Fruit fly (Drosophila melanogaster) whole organism, embryonic: Measurements from ENCODE around the gene KdelR.

ENCODE experiments used
- Abd-B ChIP-seq: fragments of 200-800 bp; sonication (Bioruptor generic); optimal IDR thresholded peaks from 2 replicates; lab custom pipeline; 2018; ENCODE audit warnings: missing biosample characterization, mild to moderate bottlenecking, missing genetic modification characterization, moderate library complexity
- CG1024 ChIP-seq: fragments of 200-800 bp; sonication (Bioruptor generic); IDR thresholded peaks from 2 replicates; pipeline ENCODE4 v1.3.6; 2022; ENCODE audit warnings: missing biosample characterization, missing genetic modification characterization
- CG10565 ChIP-seq: fragments of 200-800 bp; sonication (Bioruptor generic); optimal IDR thresholded peaks from 3 replicates; lab custom pipeline; 2016; ENCODE audit warnings: missing biosample characterization, mild to moderate bottlenecking, missing genetic modification characterization
- CG10979 ChIP-seq: fragments of 200-800 bp; sonication (Bioruptor generic); optimal IDR thresholded peaks from 2 replicates; lab custom pipeline; 2018; ENCODE audit warnings: missing biosample characterization, mild to moderate bottlenecking, missing genetic modification characterization, moderate library complexity
- CG12219 ChIP-seq: fragments of 200-800 bp; sonication (Bioruptor generic); optimal IDR thresholded peaks from 3 replicates; lab custom pipeline; 2018; ENCODE audit warnings: missing biosample characterization, mild to moderate bottlenecking, missing genetic modification characterization
- CG1233 ChIP-seq: fragments of 200-800 bp; sonication (Bioruptor generic); optimal IDR thresholded peaks from 4 replicates; lab custom pipeline; 2018; ENCODE audit warnings: missing biosample characterization, mild to moderate bottlenecking, missing genetic modification characterization
- CG13123 ChIP-seq: fragments of 200-800 bp; sonication (Bioruptor generic); optimal IDR thresholded peaks from 2 replicates; lab custom pipeline; 2016; ENCODE audit warnings: missing biosample characterization, missing genetic modification characterization
- CG13894 ChIP-seq: fragments of 200-800 bp; sonication (Bioruptor generic); optimal IDR thresholded peaks from 3 replicates; lab custom pipeline; 2018; ENCODE audit warnings: missing biosample characterization, mild to moderate bottlenecking, missing genetic modification characterization, moderate library complexity
- CG14710 ChIP-seq: fragments of 200-800 bp; sonication (Bioruptor generic); optimal IDR thresholded peaks from 3 replicates; lab custom pipeline; 2019; ENCODE audit warnings: missing biosample characterization, mild to moderate bottlenecking, missing genetic modification characterization, moderate library complexity
- CG1529 ChIP-seq: fragments of 200-800 bp; sonication (Bioruptor generic); optimal IDR thresholded peaks from 3 replicates; lab custom pipeline; 2018; ENCODE audit warnings: missing biosample characterization, missing genetic modification characterization
- CG15696 ChIP-seq: fragments of 200-800 bp; sonication (Bioruptor generic); optimal IDR thresholded peaks from 2 replicates; lab custom pipeline; 2019; ENCODE audit warnings: missing biosample characterization, mild to moderate bottlenecking, missing genetic modification characterization, moderate library complexity
- CG16779 ChIP-seq: fragments of 200-800 bp; sonication (Bioruptor generic); IDR thresholded peaks from 2 replicates; pipeline ENCODE4 v1.3.6; 2022; ENCODE audit warnings: missing biosample characterization, missing genetic modification characterization
- CG17361 ChIP-seq: fragments of 200-800 bp; sonication (Bioruptor generic); IDR thresholded peaks from 3 replicates; pipeline ENCODE4 v1.3.6; 2022; ENCODE audit warnings: missing biosample characterization, missing genetic modification characterization
- CG17802 ChIP-seq: fragments of 200-800 bp; sonication (Bioruptor generic); optimal IDR thresholded peaks from 2 replicates; lab custom pipeline; 2018; ENCODE audit warnings: missing biosample characterization, mild to moderate bottlenecking, missing genetic modification characterization, moderate library complexity
- CG17829 ChIP-seq: fragments of 200-800 bp; optimal IDR thresholded peaks from 2 replicates; lab custom pipeline; 2019; ENCODE audit warnings: missing biosample characterization, mild to moderate bottlenecking, missing genetic modification characterization, moderate library complexity
- CG18011 ChIP-seq: fragments of 200-800 bp; sonication (Bioruptor generic); optimal IDR thresholded peaks from 2 replicates; lab custom pipeline; 2017; ENCODE audit warnings: missing biosample characterization, missing genetic modification characterization, mild to moderate bottlenecking, moderate library complexity, missing genotype
- CG33213 ChIP-seq: fragments of 200-800 bp; sonication (Bioruptor generic); optimal IDR thresholded peaks from 3 replicates; lab custom pipeline; 2016; ENCODE audit warnings: missing biosample characterization, missing genetic modification characterization
- CG34224 ChIP-seq: fragments of 200-800 bp; sonication (Bioruptor generic); IDR thresholded peaks from 3 replicates; pipeline ENCODE4 v1.3.6; 2022; ENCODE audit warnings: missing biosample characterization, missing genetic modification characterization; ENCODE audit not compliant: partially characterized antibody
- CG5245 ChIP-seq: fragments of 200-800 bp; sonication (Bioruptor generic); optimal IDR thresholded peaks from 3 replicates; lab custom pipeline; 2016; ENCODE audit warnings: missing biosample characterization, missing genetic modification characterization
- CG8290 ChIP-seq, 3 experiments: fragments of 200-800 bp; sonication (Bioruptor generic); optimal IDR thresholded peaks; 2 replicates each; lab custom pipeline; 2016 to 2019; ENCODE audit warnings: missing biosample characterization in 3 of 3, missing genetic modification characterization in 3 of 3, mild to moderate bottlenecking in 2 of 3, moderate library complexity in 1 of 3
- CG8388 ChIP-seq: fragments of 200-800 bp; sonication (Bioruptor generic); optimal IDR thresholded peaks from 2 replicates; lab custom pipeline; 2019; ENCODE audit warnings: missing biosample characterization, mild to moderate bottlenecking, missing genetic modification characterization, moderate library complexity
- CG9215 ChIP-seq: fragments of 200-800 bp; sonication (Bioruptor generic); IDR thresholded peaks from 2 replicates; pipeline ENCODE4 v1.3.6; 2022; ENCODE audit warnings: missing biosample characterization, missing genetic modification characterization
- D19A ChIP-seq: fragments of 200-800 bp; optimal IDR thresholded peaks from 3 replicates; lab custom pipeline; 2019; ENCODE audit warnings: missing biosample characterization, mild to moderate bottlenecking, missing genetic modification characterization, moderate library complexity
- Dip2 ChIP-seq: fragments of 200-800 bp; sonication (Bioruptor generic); IDR thresholded peaks from 2 replicates; pipeline ENCODE4 v1.3.6; 2022; ENCODE audit warnings: missing biosample characterization, missing genetic modification characterization
- Doc3 ChIP-seq: fragments of 200-800 bp; sonication (Bioruptor generic); IDR thresholded peaks from 3 replicates; pipeline ENCODE4 v1.3.6; 2022; ENCODE audit warnings: missing biosample characterization, missing genetic modification characterization; ENCODE audit not compliant: partially characterized antibody
- Fer1 ChIP-seq: fragments of 200-800 bp; sonication (Bioruptor generic); optimal IDR thresholded peaks from 2 replicates; lab custom pipeline; 2017; ENCODE audit warnings: missing biosample characterization, mild to moderate bottlenecking, missing genetic modification characterization
- Hmx ChIP-seq: fragments of 200-800 bp; sonication (Bioruptor generic); optimal IDR thresholded peaks from 2 replicates; lab custom pipeline; 2016; ENCODE audit warnings: missing biosample characterization, missing genetic modification characterization
- Lhr ChIP-seq: fragments of 200-800 bp; sonication (Bioruptor generic); optimal IDR thresholded peaks from 3 replicates; lab custom pipeline; 2017; ENCODE audit warnings: mild to moderate bottlenecking, missing biosample characterization, missing genetic modification reagents, missing genetic modification characterization
- Rfx ChIP-seq: fragments of 200-800 bp; sonication (Bioruptor generic); IDR thresholded peaks from 2 replicates; pipeline ENCODE4 v1.3.6; 2022; ENCODE audit warnings: missing biosample characterization, missing genetic modification characterization
- Spps ChIP-seq: fragments of 200-800 bp; sonication (Bioruptor generic); optimal IDR thresholded peaks from 2 replicates; lab custom pipeline; 2018; ENCODE audit warnings: missing biosample characterization, mild to moderate bottlenecking, missing genetic modification characterization
- Usf ChIP-seq: fragments of 200-800 bp; sonication (Bioruptor generic); optimal IDR thresholded peaks from 2 replicates; lab custom pipeline; 2017; ENCODE audit warnings: missing genotype, missing biosample characterization, missing genetic modification characterization
- Xbp1 ChIP-seq: fragments of 200-800 bp; sonication (Bioruptor generic); optimal IDR thresholded peaks from 3 replicates; lab custom pipeline; 2016; ENCODE audit warnings: missing biosample characterization, mild to moderate bottlenecking, missing genetic modification characterization
- ash1 ChIP-seq: fragments of 200-800 bp; sonication (Bioruptor generic); optimal IDR thresholded peaks from 2 replicates; lab custom pipeline; 2018; ENCODE audit warnings: missing biosample characterization, mild to moderate bottlenecking, missing genetic modification characterization
- ato ChIP-seq: fragments of 200-800 bp; sonication (Bioruptor generic); IDR thresholded peaks from 2 replicates; pipeline ENCODE4 v1.3.6; 2022; ENCODE audit warnings: missing biosample characterization, missing genetic modification characterization; ENCODE audit not compliant: partially characterized antibody
- crp ChIP-seq, 2 experiments: fragments of 200-800 bp; sonication (Bioruptor generic); optimal IDR thresholded peaks; 2 replicates in 1 of 2; 3 replicates in 1 of 2; lab custom pipeline; 2017; ENCODE audit warnings: missing biosample characterization in 2 of 2, missing genetic modification characterization in 2 of 2, mild to moderate bottlenecking in 1 of 2, moderate library complexity in 1 of 2
- dpn ChIP-seq, 2 experiments: fragments of 200-800 bp; sonication (Bioruptor generic); optimal IDR thresholded peaks; 3 replicates each; lab custom pipeline; 2016; ENCODE audit warnings: missing biosample characterization in 2 of 2, missing genetic modification characterization in 2 of 2
- h ChIP-seq: fragments of >200 bp; optimal IDR thresholded peaks from 2 replicates; lab custom pipeline; 2017
- jigr1 ChIP-seq: fragments of 200-800 bp; sonication (Bioruptor generic); IDR thresholded peaks from 3 replicates; pipeline ENCODE4 v1.3.6; 2022; ENCODE audit warnings: missing biosample characterization, missing genetic modification characterization
- jumu ChIP-seq: fragments of 200-800 bp; sonication (Bioruptor generic); optimal IDR thresholded peaks from 3 replicates; lab custom pipeline; 2016; ENCODE audit warnings: missing biosample characterization, missing genetic modification characterization
- kni ChIP-seq: fragments of 200-800 bp; sonication (Bioruptor generic); optimal IDR thresholded peaks from 3 replicates; lab custom pipeline; 2017; ENCODE audit warnings: mild to moderate bottlenecking, missing biosample characterization, missing genetic modification reagents, missing genetic modification characterization
- luna ChIP-seq: fragments of 200-800 bp; sonication (Bioruptor generic); optimal IDR thresholded peaks from 2 replicates; lab custom pipeline; 2016; ENCODE audit warnings: missing biosample characterization, missing genetic modification characterization
- pzg ChIP-seq: fragments of 200-800 bp; sonication (Bioruptor generic); optimal IDR thresholded peaks from 3 replicates; lab custom pipeline; 2018; ENCODE audit warnings: missing biosample characterization, mild to moderate bottlenecking, missing genetic modification characterization, moderate library complexity
- run ChIP-seq: fragments of 200-800 bp; sonication (Bioruptor generic); optimal IDR thresholded peaks from 3 replicates; lab custom pipeline; 2018; ENCODE audit warnings: missing biosample characterization, mild to moderate bottlenecking, missing genetic modification characterization
- sc ChIP-seq, 3 experiments: fragments of >200 bp in 2 of 3; fragments of 200-800 bp in 1 of 3; sonication (Bioruptor generic) in 1 of 3; optimal IDR thresholded peaks; 2 replicates in 2 of 3; 3 replicates in 1 of 3; lab custom pipeline; 2017; ENCODE audit warnings: mild to moderate bottlenecking in 1 of 3, missing biosample characterization in 1 of 3, missing genetic modification characterization in 1 of 3, missing genetic modification reagents in 1 of 3
- seq ChIP-seq: fragments of 200-800 bp; sonication (Bioruptor generic); IDR thresholded peaks from 2 replicates; pipeline ENCODE4 v1.3.6; 2022; ENCODE audit warnings: missing biosample characterization, missing genetic modification characterization
- sima ChIP-seq: fragments of 200-800 bp; sonication (Bioruptor generic); optimal IDR thresholded peaks from 2 replicates; lab custom pipeline; 2016; ENCODE audit warnings: missing biosample characterization, missing genetic modification characterization
- sna ChIP-seq: fragments of 200-800 bp; sonication (Bioruptor generic); IDR thresholded peaks from 2 replicates; pipeline ENCODE4 v1.3.6; 2022; ENCODE audit warnings: missing biosample characterization, missing genetic modification characterization; ENCODE audit not compliant: partially characterized antibody
- tio ChIP-seq: fragments of 200-800 bp; sonication (Bioruptor generic); optimal IDR thresholded peaks from 2 replicates; lab custom pipeline; 2017; ENCODE audit warnings: missing biosample characterization, missing genetic modification characterization, inconsistent platforms
- wdn ChIP-seq: fragments of 200-800 bp; sonication (Bioruptor generic); IDR thresholded peaks from 2 replicates; pipeline ENCODE4 v1.3.6; 2022; ENCODE audit warnings: missing biosample characterization, missing genetic modification characterization
- zfh2 ChIP-seq: fragments of 200-800 bp; sonication (Bioruptor generic); optimal IDR thresholded peaks from 2 replicates; lab custom pipeline; 2016; ENCODE audit warnings: missing biosample characterization, missing genetic modification characterization

The KdelR gene

DNA sequence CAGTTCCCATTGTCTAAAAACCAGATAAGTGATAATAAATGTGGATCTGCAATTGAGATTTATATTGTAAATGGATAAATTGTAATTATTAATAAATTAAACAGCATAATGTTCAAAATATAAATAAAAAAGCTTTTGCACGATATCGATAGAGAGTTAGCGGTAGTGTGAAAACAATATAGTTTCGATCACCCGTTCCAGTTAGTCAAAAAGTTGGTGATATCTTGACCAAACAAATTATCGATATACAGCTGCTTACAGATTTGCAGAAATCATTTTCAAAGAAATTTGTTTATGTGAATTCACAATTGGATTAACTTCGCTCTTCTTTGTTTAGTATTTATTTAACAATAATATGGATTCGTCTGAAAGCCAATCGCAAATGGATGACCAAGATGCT is 12.5 kb downstream of the KdelR start, which contains the start of gene Nse4 (continued):
- TF ChIP-seq Spps (no peak), jigr1 (GFP tag; lab: Robert Waterston, UW) (no peak), CG8388 (GFP tag; lab: Kevin White, UChicago) (no peak), Fer1 (GFP tag; lab: Kevin White, UChicago) (no peak), dpn (GFP tag; optimal IDR thresholded peaks at IDR 0.05; lab: Kevin White, UChicago) (no peak), zfh2 (no peak), CG17829 (tag; lab: Kevin White, UChicago) (peak; percentile 10), Xbp1 (GFP tag; lab: Kevin White, UChicago) (no peak), pzg (peak; percentile 61), CG8290 (GFP tag; optimal IDR thresholded peaks at IDR 0.05; lab: Kevin White, UChicago) (peak; percentile 38), CG8290 (tag; optimal IDR thresholded peaks at IDR 0.05; lab: Kevin White, UChicago) (no peak), sna (peak; percentile 83), CG12219 (GFP tag; lab: Kevin White, UChicago) (no peak), seq (GFP tag; lab: Robert Waterston, UW) (no peak), run (no peak), sima (GFP tag; lab: Kevin White, UChicago) (no peak), Dip2 (GFP tag; lab: Robert Waterston, UW) (no peak), CG14710 (tag; lab: Kevin White, UChicago) (peak; percentile 34), D19A (no peak), CG18011 (GFP tag; lab: Kevin White, UChicago) (no peak), CG13894 (tag; lab: Kevin White, UChicago) (no peak), kni (GFP tag; lab: Kevin White, UChicago) (no peak), Abd-B (GFP tag; lab: Kevin White, UChicago) (no peak), tio (no peak), ash1 (GFP tag; lab: Kevin White, UChicago) (no peak), Rfx (no peak), Usf (GFP tag; lab: Kevin White, UChicago) (no peak), CG5245 (no peak), CG1529 (GFP tag; lab: Kevin White, UChicago) (no peak), sc (optimal IDR thresholded peaks at IDR 0.05; lab: Kevin White, UChicago) (no peak), sc (GFP tag; optimal IDR thresholded peaks at IDR 0.05; lab: Kevin White, UChicago) (no peak), CG34224 (GFP tag; lab: Robert Waterston, UW) (peak; percentile 93), CG9215 (GFP tag; lab: Robert Waterston, UW) (no peak), CG17361 (GFP tag; lab: Robert Waterston, UW) (no peak), CG1024 (peak; percentile 86), CG15696 (tag; lab: Kevin White, UChicago) (no peak), CG33213 (GFP tag; lab: Kevin White, UChicago) (no peak), crp (GFP tag; optimal IDR thresholded peaks at IDR 0.05; lab: Kevin White, UChicago) (peak in 1 of 2 experiments; percentile 70), wdn (GFP tag; lab: Robert Waterston, UW) (no peak), CG16779 (GFP tag; lab: Robert Waterston, UW) (no peak), CG13123 (GFP tag; lab: Kevin White, UChicago) (no peak), Hmx (GFP tag; lab: Kevin White, UChicago) (no peak), luna (GFP tag; lab: Kevin White, UChicago) (no peak), h (no peak), CG17802 (tag; lab: Kevin White, UChicago) (peak; percentile 41), Lhr (GFP tag; lab: Kevin White, UChicago) (no peak), ato (GFP tag; lab: Robert Waterston, UW) (peak; percentile 95), CG10979 (tag; lab: Kevin White, UChicago) (no peak), CG1233 (GFP tag; lab: Kevin White, UChicago) (no peak), Doc3 (GFP tag; lab: Robert Waterston, UW) (peak; percentile 46; the same call in 2 of the 3 replicates), jumu (GFP tag; lab: Kevin White, UChicago) (no peak), CG10565 (GFP tag; lab: Kevin White, UChicago) (no peak)
